Fruit fly (Drosophila melanogaster) whole organism, embryonic: ENCODE measurements around the gene Tom.

Experiments used
- C15 ChIP-seq: fragments of 200-800 bp; sonication (Bioruptor generic); IDR thresholded peaks from 3 replicates; pipeline ENCODE4 v1.3.6; 2022; ENCODE audit warnings: missing biosample characterization, missing genetic modification characterization
- CG10209 ChIP-seq: fragments of 200-800 bp; sonication (Bioruptor generic); optimal IDR thresholded peaks from 3 replicates; lab custom pipeline; 2017; ENCODE audit warnings: missing biosample characterization, mild to moderate bottlenecking, missing genetic modification characterization, missing genetic modification reagents
- CG12299 ChIP-seq: fragments of 200-800 bp; sonication (Bioruptor generic); optimal IDR thresholded peaks from 2 replicates; lab custom pipeline; 2018; ENCODE audit warnings: missing biosample characterization, mild to moderate bottlenecking, missing genetic modification characterization
- CG1602 ChIP-seq: fragments of 200-800 bp; sonication (Bioruptor generic); optimal IDR thresholded peaks from 3 replicates; lab custom pipeline; 2016; ENCODE audit warnings: missing biosample characterization, missing genetic modification characterization
- CG17829 ChIP-seq: fragments of 200-800 bp; optimal IDR thresholded peaks from 2 replicates; lab custom pipeline; 2019; ENCODE audit warnings: missing biosample characterization, mild to moderate bottlenecking, missing genetic modification characterization, moderate library complexity
- CG7786 ChIP-seq: fragments of 200-800 bp; sonication (Bioruptor generic); optimal IDR thresholded peaks from 2 replicates; lab custom pipeline; 2016; ENCODE audit warnings: missing biosample characterization, missing genetic modification characterization
- CG8281 ChIP-seq: fragments of 200-800 bp; sonication (Bioruptor generic); optimal IDR thresholded peaks from 2 replicates; lab custom pipeline; 2018; ENCODE audit warnings: missing biosample characterization, mild to moderate bottlenecking, missing genetic modification characterization, moderate library complexity
- kay ChIP-seq: fragments of 200-800 bp; sonication (Bioruptor generic); optimal IDR thresholded peaks from 2 replicates; lab custom pipeline; 2016; ENCODE audit warnings: missing biosample characterization, missing genetic modification characterization
- odd ChIP-seq: fragments of 200-800 bp; sonication (Bioruptor generic); optimal IDR thresholded peaks from 2 replicates; lab custom pipeline; 2017; ENCODE audit warnings: missing biosample characterization, mild to moderate bottlenecking, missing genetic modification characterization
- psq ChIP-seq: fragments of 200-800 bp; sonication (Bioruptor generic); optimal IDR thresholded peaks from 2 replicates; lab custom pipeline; 2017; ENCODE audit warnings: missing biosample characterization, missing genetic modification characterization
- sens ChIP-seq: fragments of 200-800 bp; sonication (Bioruptor generic); peaks from one replicate; lab custom pipeline; 2016; ENCODE audit warnings: missing biosample characterization, missing genetic modification characterization
- stc ChIP-seq: fragments of 200-800 bp; sonication (Bioruptor generic); IDR thresholded peaks from 2 replicates; pipeline ENCODE4 v1.3.6; 2022; ENCODE audit warnings: missing biosample characterization, missing genetic modification characterization
- unc-4 ChIP-seq: fragments of 200-800 bp; sonication (Bioruptor generic); IDR thresholded peaks from 2 replicates; pipeline ENCODE4 v1.3.6; 2022; ENCODE audit warnings: missing biosample characterization, missing genetic modification characterization; ENCODE audit not compliant: partially characterized antibody

DNA sequence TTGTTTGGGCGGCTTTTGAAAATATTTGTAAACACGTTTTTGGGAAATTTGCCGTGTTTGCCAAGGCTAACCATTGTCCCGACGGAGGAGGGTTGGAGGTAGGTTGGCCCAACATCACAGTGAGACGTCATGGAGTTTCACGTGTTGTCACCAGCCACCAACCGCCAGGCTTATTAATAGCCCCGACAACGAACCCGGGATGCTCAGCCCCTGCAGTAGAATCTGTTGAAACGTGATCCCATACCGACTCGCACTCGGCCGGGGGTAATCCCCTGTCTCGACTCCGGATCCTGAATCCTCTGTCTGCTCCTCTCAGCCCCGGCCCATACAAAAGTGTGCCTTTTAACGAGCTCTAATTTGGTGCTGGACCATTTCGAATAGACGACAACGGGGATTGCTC lies 8.6 kb upstream of the Tom start:
- TF ChIP-seq CG12299 (tag; lab: Kevin White, UChicago) (no peak), stc (no peak), sens (GFP tag; lab: Kevin White, UChicago) (no peak), unc-4 (GFP tag; lab: Robert Waterston, UW) (no peak), CG1602 (GFP tag; lab: Kevin White, UChicago) (no peak), CG8281 (tag; lab: Kevin White, UChicago) (no peak), kay (GFP tag; lab: Kevin White, UChicago) (no peak), odd (peak; percentile 19), C15 (GFP tag; lab: Robert Waterston, UW) (no peak), psq (GFP tag; lab: Kevin White, UChicago) (no peak), CG7786 (GFP tag; lab: Kevin White, UChicago) (no peak), CG10209 (no peak), CG17829 (tag; lab: Kevin White, UChicago) (no peak)
